Comparison of ENCODE assay signal across 1 fruit fly cellular context in the genomic region with DNA sequence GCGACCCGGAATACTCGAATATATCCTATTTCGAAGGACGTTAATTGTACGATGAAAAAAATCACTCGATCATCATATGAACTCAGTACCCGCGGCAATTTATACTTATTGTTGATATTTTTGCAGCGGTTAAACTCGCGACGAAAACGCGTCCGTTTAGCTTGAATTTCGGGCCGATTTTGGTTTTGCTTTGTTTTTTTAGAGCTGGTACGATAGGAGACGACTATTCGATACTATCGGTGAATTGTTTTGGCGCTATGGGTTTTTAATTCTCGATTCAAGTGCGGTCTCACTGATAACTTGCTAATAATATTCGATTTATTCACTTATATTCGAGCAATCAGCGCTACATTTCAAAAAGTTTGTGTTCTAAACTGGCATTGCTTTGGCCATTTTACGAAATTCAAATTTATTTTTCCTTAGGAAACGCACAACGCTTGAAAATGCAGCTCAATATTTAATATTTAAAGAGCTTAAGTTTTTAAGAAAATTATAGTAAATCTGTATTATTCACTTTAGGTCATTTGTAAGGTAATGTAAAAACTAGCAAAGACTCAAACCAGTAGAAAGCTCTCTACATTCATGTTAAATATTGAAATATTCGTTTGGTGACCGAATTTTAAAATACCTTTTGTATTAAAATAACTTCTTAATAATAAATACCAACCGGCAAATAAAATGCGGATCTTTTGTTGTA.
TF ChIP-seq lines count a peak whose summit lies in the region.

Spn (minus strand) TSS at position 175 of the 697 bp plus-strand sequence.

TF ChIP-seq in whole organism, embryonic, 481 proteins besides CTCF, POLR2A, EP300 and RAD21 (continued from another document):
- TF ChIP-seq dati (GFP tag; IDR thresholded peaks at IDR 0.05; lab: Robert Waterston, UW) (no peak), Asciz (GFP tag; optimal IDR thresholded peaks at IDR 0.05; lab: Kevin White, UChicago) (peak; percentile 6), CG2202 (tag; optimal IDR thresholded peaks at IDR 0.05; lab: Kevin White, UChicago) (no peak), Myb (GFP tag; optimal IDR thresholded peaks at IDR 0.05; lab: Kevin White, UChicago) (peak; percentile 75), kay (GFP tag; optimal IDR thresholded peaks at IDR 0.05; lab: Kevin White, UChicago) (no peak), CG6683 (GFP tag; optimal IDR thresholded peaks at IDR 0.05; lab: Kevin White, UChicago) (no peak), Dbx (GFP tag; IDR thresholded peaks at IDR 0.05; lab: Robert Waterston, UW) (peak; percentile 63; the same call in 2 of the 3 replicates), bab2 (GFP tag; optimal IDR thresholded peaks at IDR 0.05; lab: Kevin White, UChicago) (no peak), zfh2 (GFP tag; optimal IDR thresholded peaks at IDR 0.05; lab: Kevin White, UChicago) (peak; percentile 27), sc (optimal IDR thresholded peaks at IDR 0.05; lab: Kevin White, UChicago) (no peak), sc (GFP tag; optimal IDR thresholded peaks at IDR 0.05; lab: Kevin White, UChicago) (no peak), Vsx1 (GFP tag; optimal IDR thresholded peaks at IDR 0.05; lab: Kevin White, UChicago) (no peak), Med (GFP tag; lab: Kevin White, UChicago) (peak; percentile 93), tgo (GFP tag; IDR thresholded peaks at IDR 0.05; lab: Robert Waterston, UW) (no peak), NC2α (GFP tag; optimal IDR thresholded peaks at IDR 0.05; lab: Kevin White, UChicago) (peak; percentile 1), HmgZ (tag; optimal IDR thresholded peaks at IDR 0.05; lab: Kevin White, UChicago) (peak; percentile 70), Eip74EF (GFP tag; optimal IDR thresholded peaks at IDR 0.05; lab: Kevin White, UChicago) (no peak), CG31441 (GFP tag; IDR thresholded peaks at IDR 0.05; lab: Robert Waterston, UW) (no peak), CG8478 (optimal IDR thresholded peaks at IDR 0.05; lab: Kevin White, UChicago) (no peak), CG31388 (GFP tag; optimal IDR thresholded peaks at IDR 0.05; lab: Kevin White, UChicago) (no peak), CG7372 (GFP tag; IDR thresholded peaks at IDR 0.05; lab: Robert Waterston, UW) (no peak), CG13624 (GFP tag; optimal IDR thresholded peaks at IDR 0.05; lab: Kevin White, UChicago) (peak; percentile 41), scrt (GFP tag; optimal IDR thresholded peaks at IDR 0.05; lab: Kevin White, UChicago) (no peak), CG42726 (GFP tag; IDR thresholded peaks at IDR 0.05; lab: Robert Waterston, UW; ENCODE audit: partially characterized antibody) (peak; percentile 98), toy (GFP tag; IDR thresholded peaks at IDR 0.05; lab: Robert Waterston, UW) (no peak), CG17328 (GFP tag; IDR thresholded peaks at IDR 0.05; lab: Robert Waterston, UW) (no peak), Mrtf (GFP tag; IDR thresholded peaks at IDR 0.05; lab: Robert Waterston, UW) (no peak), row (GFP tag; IDR thresholded peaks at IDR 0.05; lab: Robert Waterston, UW) (peak; percentile 72; the same call in 1 of the 3 replicates), CG14965 (GFP tag; optimal IDR thresholded peaks at IDR 0.05; lab: Kevin White, UChicago; ENCODE audit: borderline replicate concordance) (no peak), CG11504 (tag; optimal IDR thresholded peaks at IDR 0.05; lab: Kevin White, UChicago) (no peak), CG16779 (GFP tag; IDR thresholded peaks at IDR 0.05; lab: Robert Waterston, UW) (no peak), inv (GFP tag; IDR thresholded peaks at IDR 0.05; lab: Robert Waterston, UW; ENCODE audit: partially characterized antibody) (peak; percentile 97), Pdp1 (GFP tag; optimal IDR thresholded peaks at IDR 0.05; lab: Kevin White, UChicago) (peak in 1 of 2 experiments; percentile 48), CG30403 (GFP tag; optimal IDR thresholded peaks at IDR 0.05; lab: Kevin White, UChicago) (peak; percentile 46), Kr (GFP tag; optimal IDR thresholded peaks at IDR 0.05; lab: Kevin White, UChicago) (no peak), CG17912 (GFP tag; optimal IDR thresholded peaks at IDR 0.05; lab: Kevin White, UChicago) (no peak), Dll (GFP tag; IDR thresholded peaks at IDR 0.05; lab: Robert Waterston, UW; ENCODE audit: partially characterized antibody) (peak; percentile 97), Ets65A (GFP tag; lab: Kevin White, UChicago) (no peak), CG9932 (GFP tag; IDR thresholded peaks at IDR 0.05; lab: Robert Waterston, UW) (no peak), CG1024 (GFP tag; IDR thresholded peaks at IDR 0.05; lab: Robert Waterston, UW) (no peak), CG1792 (GFP tag; optimal IDR thresholded peaks at IDR 0.05; lab: Kevin White, UChicago) (peak; percentile 1), CG3065 (GFP tag; optimal IDR thresholded peaks at IDR 0.05; lab: Kevin White, UChicago) (no peak), CG4282 (GFP tag; optimal IDR thresholded peaks at IDR 0.05; lab: Kevin White, UChicago) (no peak), so (GFP tag; IDR thresholded peaks at IDR 0.05; lab: Robert Waterston, UW) (0 out of 3 replicates have a peak, but pooled peaks have one; percentile 19), CG17829 (tag; optimal IDR thresholded peaks at IDR 0.05; lab: Kevin White, UChicago) (peak; percentile 32), dysf (GFP tag; IDR thresholded peaks at IDR 0.05; lab: Robert Waterston, UW) (no peak; the same call in 2 of the 3 replicates), CG8359 (GFP tag; optimal IDR thresholded peaks at IDR 0.05; lab: Kevin White, UChicago; ENCODE audit: borderline replicate concordance) (peak; percentile 100), HmgD (GFP tag; optimal IDR thresholded peaks at IDR 0.05; lab: Kevin White, UChicago) (peak; percentile 50), CG3838 (GFP tag; optimal IDR thresholded peaks at IDR 0.05; lab: Kevin White, UChicago) (no peak), CG11696 (GFP tag; IDR thresholded peaks at IDR 0.05; lab: Robert Waterston, UW) (no peak), CG15479 (GFP tag; optimal IDR thresholded peaks at IDR 0.05; lab: Kevin White, UChicago) (no peak), Elba2 (GFP tag; optimal IDR thresholded peaks at IDR 0.05; lab: Kevin White, UChicago) (no peak), CG7987 (GFP tag; optimal IDR thresholded peaks at IDR 0.05; lab: Kevin White, UChicago) (peak; percentile 66), hb (GFP tag; IDR thresholded peaks at IDR 0.05; lab: Robert Waterston, UW; ENCODE audit: partially characterized antibody) (peak; percentile 96), CG4617 (GFP tag; optimal IDR thresholded peaks at IDR 0.05; lab: Kevin White, UChicago; ENCODE audit: borderline replicate concordance) (no peak), vvl (GFP tag; IDR thresholded peaks at IDR 0.05; lab: Robert Waterston, UW) (peak; percentile 76; the same call in 1 of the 2 replicates), CG14710 (tag; optimal IDR thresholded peaks at IDR 0.05; lab: Kevin White, UChicago) (peak; percentile 77), mam (GFP tag; optimal IDR thresholded peaks at IDR 0.05; lab: Kevin White, UChicago) (peak; percentile 25), ftz-f1 (GFP tag; optimal IDR thresholded peaks at IDR 0.05; lab: Kevin White, UChicago) (no peak), CG14014 (GFP tag; IDR thresholded peaks at IDR 0.05; lab: Robert Waterston, UW) (no peak; the same call in 1 of the 2 replicates), peb (GFP tag; IDR thresholded peaks at IDR 0.05; lab: Robert Waterston, UW) (no peak), Atf-2 (GFP tag; optimal IDR thresholded peaks at IDR 0.05; lab: Kevin White, UChicago) (no peak), klu (GFP tag; IDR thresholded peaks at IDR 0.05; lab: Robert Waterston, UW) (no peak; the same call in 1 of the 2 replicates), CG6254 (GFP tag; optimal IDR thresholded peaks at IDR 0.05; lab: Kevin White, UChicago) (no peak), dpn (GFP tag; optimal IDR thresholded peaks at IDR 0.05; lab: Kevin White, UChicago) (peak; percentile 27 to 33), Usf (GFP tag; optimal IDR thresholded peaks at IDR 0.05; lab: Kevin White, UChicago) (no peak), CG10209 (GFP tag; optimal IDR thresholded peaks at IDR 0.05; lab: Kevin White, UChicago) (no peak), PHDP (tag; optimal IDR thresholded peaks at IDR 0.05; lab: Kevin White, UChicago) (peak; percentile 15), tna (GFP tag; IDR thresholded peaks at IDR 0.05; lab: Robert Waterston, UW; ENCODE audit: partially characterized antibody) (peak; percentile 97), trh (GFP tag; optimal IDR thresholded peaks at IDR 0.05; lab: Kevin White, UChicago) (no peak), CG1603 (tag; optimal IDR thresholded peaks at IDR 0.05; lab: Kevin White, UChicago) (no peak), dan (GFP tag; IDR thresholded peaks at IDR 0.05; lab: Robert Waterston, UW) (no peak), CG14441 (GFP tag; IDR thresholded peaks at IDR 0.05; lab: Robert Waterston, UW) (no peak), HLH4C (GFP tag; IDR thresholded peaks at IDR 0.05; lab: Robert Waterston, UW; ENCODE audit: partially characterized antibody) (peak; percentile 96), sd (tag; optimal IDR thresholded peaks at IDR 0.05; lab: Kevin White, UChicago) (no peak), D19B (GFP tag; optimal IDR thresholded peaks at IDR 0.05; lab: Kevin White, UChicago) (no peak), Meics (GFP tag; optimal IDR thresholded peaks at IDR 0.05; lab: Kevin White, UChicago) (no peak), Ravus (GFP tag; IDR thresholded peaks at IDR 0.05; lab: Robert Waterston, UW) (no peak), YL-1 (GFP tag; optimal IDR thresholded peaks at IDR 0.05; lab: Kevin White, UChicago) (peak; percentile 3), CG13775 (GFP tag; optimal IDR thresholded peaks at IDR 0.05; lab: Kevin White, UChicago) (peak; percentile 21), crc (GFP tag; optimal IDR thresholded peaks at IDR 0.05; lab: Kevin White, UChicago) (no peak), CG16863 (GFP tag; optimal IDR thresholded peaks at IDR 0.05; lab: Kevin White, UChicago) (no peak), nerfin-2 (GFP tag; IDR thresholded peaks at IDR 0.05; lab: Robert Waterston, UW; ENCODE audit: partially characterized antibody) (peak; percentile 95), nau (GFP tag; optimal IDR thresholded peaks at IDR 0.05; lab: Kevin White, UChicago) (peak; percentile 45), corto (GFP tag; optimal IDR thresholded peaks at IDR 0.05; lab: Kevin White, UChicago) (peak; percentile 20), Deaf1 (tag; optimal IDR thresholded peaks at IDR 0.05; lab: Kevin White, UChicago) (no peak), Taf1 (GFP tag; IDR thresholded peaks at IDR 0.05; lab: Robert Waterston, UW) (no peak), Sox102F (GFP tag; optimal IDR thresholded peaks at IDR 0.05; lab: Kevin White, UChicago) (no peak), Ssrp (tag; optimal IDR thresholded peaks at IDR 0.05; lab: Kevin White, UChicago) (no peak), CG18619 (GFP tag; optimal IDR thresholded peaks at IDR 0.05; lab: Kevin White, UChicago) (peak; percentile 11), sisA (GFP tag; IDR thresholded peaks at IDR 0.05; lab: Robert Waterston, UW) (no peak), CG6654 (GFP tag; optimal IDR thresholded peaks at IDR 0.05; lab: Kevin White, UChicago) (no peak), shn (GFP tag; optimal IDR thresholded peaks at IDR 0.05; lab: Kevin White, UChicago) (no peak), p53 (GFP tag; optimal IDR thresholded peaks at IDR 0.05; lab: Kevin White, UChicago) (no peak), CG11398 (GFP tag; optimal IDR thresholded peaks at IDR 0.05; lab: Kevin White, UChicago) (no peak), CG10543 (GFP tag; optimal IDR thresholded peaks at IDR 0.05; lab: Kevin White, UChicago) (no peak), ranshi (GFP tag; IDR thresholded peaks at IDR 0.05; lab: Robert Waterston, UW) (no peak), fd64A (GFP tag; optimal IDR thresholded peaks at IDR 0.05; lab: Kevin White, UChicago) (no peak), caup (GFP tag; optimal IDR thresholded peaks at IDR 0.05; lab: Kevin White, UChicago; ENCODE audit: severe bottlenecking) (peak; percentile 35), CG15514 (GFP tag; optimal IDR thresholded peaks at IDR 0.05; lab: Kevin White, UChicago) (peak; percentile 74), run (tag; optimal IDR thresholded peaks at IDR 0.05; lab: Kevin White, UChicago) (no peak), tll (GFP tag; optimal IDR thresholded peaks at IDR 0.05; lab: Kevin White, UChicago) (no peak), Bgb (GFP tag; IDR thresholded peaks at IDR 0.05; lab: Robert Waterston, UW; ENCODE audit: partially characterized antibody) (peak; percentile 99), fu2 (GFP tag; optimal IDR thresholded peaks at IDR 0.05; lab: Kevin White, UChicago) (no peak), Oaz (GFP tag; IDR thresholded peaks at IDR 0.05; lab: Robert Waterston, UW) (no peak), CG18764 (GFP tag; optimal IDR thresholded peaks at IDR 0.05; lab: Kevin White, UChicago) (no peak), Lpt (GFP tag; optimal IDR thresholded peaks at IDR 0.05; lab: Kevin White, UChicago) (no peak), unpg (GFP tag; optimal IDR thresholded peaks at IDR 0.05; lab: Kevin White, UChicago) (no peak), dm (GFP tag; optimal IDR thresholded peaks at IDR 0.05; lab: Kevin White, UChicago) (no peak), CG12104 (GFP tag; optimal IDR thresholded peaks at IDR 0.05; lab: Kevin White, UChicago) (no peak), E2f1 (GFP tag; IDR thresholded peaks at IDR 0.05; lab: Robert Waterston, UW) (no peak), croc (GFP tag; conservative IDR thresholded peaks at IDR 0.05; lab: Robert Waterston, UW) (no peak), CG5180 (GFP tag; optimal IDR thresholded peaks at IDR 0.05; lab: Kevin White, UChicago) (no peak), Six4 (GFP tag; optimal IDR thresholded peaks at IDR 0.05; lab: Kevin White, UChicago) (no peak), CG10321 (GFP tag; IDR thresholded peaks at IDR 0.05; lab: Robert Waterston, UW) (no peak; the same call in 1 of the 2 replicates), CG15601 (tag; optimal IDR thresholded peaks at IDR 0.05; lab: Kevin White, UChicago) (peak; percentile 46), CG32532 (GFP tag; IDR thresholded peaks at IDR 0.05; lab: Robert Waterston, UW) (peak; percentile 66), CG31224 (GFP tag; IDR thresholded peaks at IDR 0.05; lab: Robert Waterston, UW) (no peak), HLHmδ (GFP tag; optimal IDR thresholded peaks at IDR 0.05; lab: Kevin White, UChicago) (no peak), CG6854 (GFP tag; optimal IDR thresholded peaks at IDR 0.05; lab: Kevin White, UChicago) (no peak)
